Worm (Caenorhabditis elegans) whole organism, L3 larva: ENCODE measurements around the gene skpo-3.

Experiments used
- R02D3.7 ChIP-seq: fragments of 150-350 bp; optimal IDR thresholded peaks from 2 replicates; lab custom pipeline; 2014; ENCODE audit warnings: missing biosample characterization, missing genetic modification characterization
- aly-2 ChIP-seq: fragments of 150-350 bp; optimal IDR thresholded peaks from 2 replicates; lab custom pipeline; 2014; ENCODE audit warnings: missing biosample characterization, missing genetic modification characterization
- ama-1 ChIP-seq: fragments of 150-350 bp; optimal IDR thresholded peaks from 2 replicates; lab custom pipeline; 2018
- ceh-28 ChIP-seq: fragments of 150-350 bp; optimal IDR thresholded peaks from 2 replicates; lab custom pipeline; 2014; ENCODE audit warnings: missing biosample characterization, missing genetic modification reagents, missing genetic modification characterization
- ceh-82 ChIP-seq: fragments of 150-350 bp; optimal IDR thresholded peaks from 2 replicates; lab custom pipeline; 2014; ENCODE audit warnings: missing biosample characterization, missing genetic modification characterization
- ceh-9 ChIP-seq: sonication (generic microtip); optimal IDR thresholded peaks from 2 replicates; lab custom pipeline; 2018; ENCODE audit warnings: missing biosample characterization, missing genetic modification characterization
- daf-12 ChIP-seq: fragments of 150-350 bp; optimal IDR thresholded peaks from 2 replicates; lab custom pipeline; 2014; ENCODE audit warnings: missing biosample characterization, missing genetic modification reagents, missing genetic modification characterization
- egl-27 ChIP-seq: sonication (generic microtip); optimal IDR thresholded peaks from 4 replicates; lab custom pipeline; 2017; ENCODE audit warnings: missing biosample characterization, missing genetic modification reagents, missing genetic modification characterization
- elt-1 ChIP-seq: fragments of 150-350 bp; optimal IDR thresholded peaks from 2 replicates; lab custom pipeline; 2014; ENCODE audit warnings: missing biosample characterization, missing genetic modification characterization
- elt-2 ChIP-seq: sonication (generic microtip); optimal IDR thresholded peaks from 2 replicates; lab custom pipeline; 2016; ENCODE audit warnings: missing genetic modification reagents, mild to moderate bottlenecking, missing genetic modification characterization, missing compliant biosample characterization
- elt-3 ChIP-seq, 3 experiments: fragments of 150-350 bp in 1 of 3; sonication (generic microtip) in 2 of 3; optimal IDR thresholded peaks; 2 replicates in 2 of 3; 4 replicates in 1 of 3; lab custom pipeline; 2014 to 2017; ENCODE audit warnings: missing biosample characterization in 3 of 3, missing genetic modification characterization in 3 of 3
- fkh-10 ChIP-seq: sonication (generic microtip); optimal IDR thresholded peaks from 2 replicates; lab custom pipeline; 2017; ENCODE audit warnings: missing biosample characterization, missing genetic modification reagents, missing genetic modification characterization
- fkh-2 ChIP-seq: fragments of 150-350 bp; optimal IDR thresholded peaks from 2 replicates; lab custom pipeline; 2014; ENCODE audit warnings: missing biosample characterization, missing genetic modification reagents, missing genetic modification characterization
- fos-1 ChIP-seq: fragments of 150-350 bp; optimal IDR thresholded peaks from 2 replicates; lab custom pipeline; 2014; ENCODE audit warnings: missing biosample characterization, missing genetic modification characterization
- hmg-11 ChIP-seq: sonication (generic microtip); optimal IDR thresholded peaks from 2 replicates; lab custom pipeline; 2016; ENCODE audit warnings: missing genetic modification characterization, missing compliant biosample characterization
- jun-1 ChIP-seq: fragments of 150-350 bp; optimal IDR thresholded peaks from 2 replicates; lab custom pipeline; 2014; ENCODE audit warnings: missing biosample characterization, missing genetic modification reagents, missing genetic modification characterization
- lin-15B ChIP-seq: fragments of 150-350 bp; optimal IDR thresholded peaks from 2 replicates; lab custom pipeline; 2014; ENCODE audit warnings: missing biosample characterization, missing genetic modification characterization
- lin-39 ChIP-seq: fragments of 150-350 bp; optimal IDR thresholded peaks from 2 replicates; lab custom pipeline; 2018; ENCODE audit warnings: missing biosample characterization, missing genetic modification reagents, missing genetic modification characterization
- mdl-1 ChIP-seq: fragments of 150-350 bp; optimal IDR thresholded peaks from 2 replicates; lab custom pipeline; 2014; ENCODE audit warnings: missing biosample characterization, missing genetic modification characterization
- mml-1 ChIP-seq: fragments of 150-350 bp; sonication (generic microtip); optimal IDR thresholded peaks from 3 replicates; lab custom pipeline; 2014; ENCODE audit warnings: missing biosample characterization, missing genetic modification characterization
- nhr-12 ChIP-seq: fragments of 150-350 bp; optimal IDR thresholded peaks from 2 replicates; lab custom pipeline; 2014; ENCODE audit warnings: missing biosample characterization, missing genetic modification characterization
- nhr-237 ChIP-seq: fragments of 150-350 bp; optimal IDR thresholded peaks from 2 replicates; lab custom pipeline; 2014; ENCODE audit warnings: missing biosample characterization, missing genetic modification characterization
- nhr-25 ChIP-seq: sonication (generic microtip); optimal IDR thresholded peaks from 2 replicates; lab custom pipeline; 2017; ENCODE audit warnings: missing biosample characterization, missing genetic modification characterization
- nhr-28 ChIP-seq: fragments of 150-350 bp; optimal IDR thresholded peaks from 2 replicates; lab custom pipeline; 2014; ENCODE audit warnings: missing biosample characterization, missing genetic modification characterization
- nhr-43 ChIP-seq: sonication (generic microtip); optimal IDR thresholded peaks from 2 replicates; lab custom pipeline; 2016; ENCODE audit warnings: mild to moderate bottlenecking, missing genetic modification characterization, missing compliant biosample characterization; ENCODE audit not compliant: poor library complexity, severe bottlenecking
- nhr-67 ChIP-seq: fragments of 150-350 bp; optimal IDR thresholded peaks from 2 replicates; lab custom pipeline; 2014; ENCODE audit warnings: missing biosample characterization, missing genetic modification characterization
- nhr-76 ChIP-seq: fragments of 150-350 bp; sonication (generic microtip); optimal IDR thresholded peaks from 5 replicates; lab custom pipeline; 2014; ENCODE audit warnings: missing biosample characterization, missing genetic modification characterization
- nhr-77 ChIP-seq: fragments of 150-350 bp; optimal IDR thresholded peaks from 2 replicates; lab custom pipeline; 2014; ENCODE audit warnings: missing biosample characterization, missing genetic modification characterization
- pha-4 ChIP-seq: fragments of 150-350 bp; optimal IDR thresholded peaks from 2 replicates; lab custom pipeline; 2014; ENCODE audit warnings: missing biosample characterization, missing genetic modification reagents, missing genetic modification characterization
- pqm-1 ChIP-seq: fragments of 150-350 bp; optimal IDR thresholded peaks from 2 replicates; lab custom pipeline; 2017; ENCODE audit warnings: missing biosample characterization, missing genetic modification characterization, inconsistent platforms
- snpc-4 ChIP-seq: fragments of 150-350 bp; optimal IDR thresholded peaks from 2 replicates; lab custom pipeline; 2014; ENCODE audit warnings: missing biosample characterization, missing genetic modification characterization
- tbx-2 ChIP-seq: sonication (generic microtip); optimal IDR thresholded peaks from 2 replicates; lab custom pipeline; 2016; ENCODE audit warnings: mild to moderate bottlenecking, missing genetic modification characterization, missing compliant biosample characterization
- unc-39 ChIP-seq: sonication (generic microtip); optimal IDR thresholded peaks from 4 replicates; lab custom pipeline; 2017; ENCODE audit warnings: missing biosample characterization, missing genetic modification characterization
- unc-62 ChIP-seq: fragments of 150-350 bp; sonication (generic microtip); optimal IDR thresholded peaks from 4 replicates; lab custom pipeline; 2014; ENCODE audit warnings: missing biosample characterization, missing genetic modification reagents, missing genetic modification characterization
- ztf-11 ChIP-seq: fragments of 150-350 bp; optimal IDR thresholded peaks from 2 replicates; lab custom pipeline; 2014; ENCODE audit warnings: missing biosample characterization, missing genetic modification characterization

skpo-3 gene

DNA sequence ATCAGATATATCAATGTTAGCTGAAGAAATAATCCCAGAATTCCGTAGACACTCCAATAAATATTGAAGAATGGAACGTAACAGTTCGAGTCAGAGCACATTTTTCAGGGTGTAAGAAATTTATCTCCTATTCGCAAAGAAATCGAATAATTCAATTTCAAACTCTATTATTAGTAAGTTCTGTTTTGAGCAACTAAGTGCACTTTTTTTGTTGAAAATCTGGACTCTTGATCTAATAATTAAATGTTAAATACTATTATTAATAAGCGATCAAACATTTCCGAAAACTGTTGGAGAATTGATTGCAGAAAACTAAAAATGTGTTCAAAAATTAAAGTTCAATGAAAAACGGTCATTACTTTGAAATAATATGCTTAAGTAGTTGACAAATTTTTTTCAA, 42.6 kb upstream of the skpo-3 start, which contains the start of gene srd-56:
Gene srd-56, minus strand, starts transcription at position 101 of the 400 bp plus-strand sequence.
- TF ChIP-seq fkh-2 (no peak), nhr-43 (tag; lab: Kevin White, UChicago) (no peak), hmg-11 (tag; lab: Kevin White, UChicago) (no peak), aly-2 (tag; lab: Kevin White, UChicago) (no peak), ztf-11 (tag; lab: Kevin White, UChicago) (no peak), nhr-12 (tag; lab: Kevin White, UChicago) (no peak), jun-1 (tag; lab: Kevin White, UChicago) (no peak), mdl-1 (tag; lab: Kevin White, UChicago) (no peak), nhr-77 (tag; lab: Kevin White, UChicago) (no peak), nhr-237 (tag; lab: Kevin White, UChicago) (no peak), pha-4 (tag; lab: Kevin White, UChicago) (no peak), ceh-82 (no peak), lin-39 (tag; lab: Kevin White, UChicago) (no peak), ceh-28 (tag; lab: Kevin White, UChicago) (no peak)

DNA sequence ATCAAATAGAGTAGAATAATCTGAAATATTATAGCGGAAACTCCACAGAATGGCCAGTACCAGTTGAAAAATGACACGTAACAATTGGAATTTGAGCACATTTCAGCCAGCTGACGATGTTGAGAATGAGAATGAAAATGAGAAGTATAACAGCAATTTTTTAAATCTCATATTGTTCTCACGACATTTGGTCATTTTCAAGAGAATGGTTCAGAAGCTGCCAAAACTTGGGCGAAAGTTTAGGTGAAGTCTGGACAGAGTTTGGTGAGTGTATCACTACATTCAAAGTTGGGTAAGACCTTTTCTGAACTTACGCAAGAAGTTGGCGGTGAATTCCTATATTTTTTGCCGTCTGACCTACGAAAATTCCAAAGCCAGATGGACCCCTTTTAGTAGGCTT, 40.7 kb upstream of the skpo-3 start, which contains the start of gene srd-58:
Gene srd-58, minus strand, starts transcription at position 101 of the 400 bp plus-strand sequence.
- TF ChIP-seq ceh-28 (tag; lab: Kevin White, UChicago) (no peak), elt-3 (tag; optimal IDR thresholded peaks at IDR 0.05; lab: Kevin White, UChicago) (no peak), fkh-10 (GFP tag; lab: Kevin White, UChicago) (no peak), elt-1 (tag; lab: Kevin White, UChicago) (no peak), fos-1 (tag; lab: Kevin White, UChicago) (no peak), lin-15B (tag; lab: Kevin White, UChicago) (no peak), ama-1 (no peak), nhr-77 (tag; lab: Kevin White, UChicago) (no peak), fkh-2 (no peak), pha-4 (tag; lab: Kevin White, UChicago) (no peak), egl-27 (tag; lab: Kevin White, UChicago) (no peak), mml-1 (tag; lab: Kevin White, UChicago) (no peak), nhr-76 (tag; lab: Kevin White, UChicago) (no peak), unc-39 (tag; lab: Kevin White, UChicago) (no peak), nhr-67 (tag; lab: Kevin White, UChicago) (no peak), ceh-9 (tag; lab: Kevin White, UChicago) (no peak)

DNA sequence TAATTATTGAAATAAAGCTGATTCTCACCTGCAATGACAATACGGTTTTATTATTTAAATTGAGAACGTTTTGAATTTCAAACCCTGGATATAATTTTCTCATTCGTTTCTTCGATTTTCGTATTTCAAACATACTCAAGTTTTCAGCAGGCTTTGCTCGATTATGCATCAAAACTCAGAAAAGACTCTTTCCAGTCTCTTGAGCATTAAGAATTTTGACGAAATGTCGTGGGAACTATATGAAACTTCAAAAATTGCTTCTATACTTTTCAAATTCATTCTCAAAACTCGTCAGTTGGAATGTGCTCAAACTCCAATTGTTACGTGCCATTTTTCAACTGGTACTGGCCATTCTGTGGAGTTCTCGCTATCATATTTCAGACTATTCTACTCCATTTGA, 40.3 kb upstream of the skpo-3 start, which contains the start of gene srd-59:
Gene srd-59, plus strand, starts transcription at position 301 of the 400 bp plus-strand sequence.
- TF ChIP-seq R02D3.7 (tag; lab: Kevin White, UChicago) = no peak
- TF ChIP-seq hmg-11 (tag; lab: Kevin White, UChicago) = no peak

DNA sequence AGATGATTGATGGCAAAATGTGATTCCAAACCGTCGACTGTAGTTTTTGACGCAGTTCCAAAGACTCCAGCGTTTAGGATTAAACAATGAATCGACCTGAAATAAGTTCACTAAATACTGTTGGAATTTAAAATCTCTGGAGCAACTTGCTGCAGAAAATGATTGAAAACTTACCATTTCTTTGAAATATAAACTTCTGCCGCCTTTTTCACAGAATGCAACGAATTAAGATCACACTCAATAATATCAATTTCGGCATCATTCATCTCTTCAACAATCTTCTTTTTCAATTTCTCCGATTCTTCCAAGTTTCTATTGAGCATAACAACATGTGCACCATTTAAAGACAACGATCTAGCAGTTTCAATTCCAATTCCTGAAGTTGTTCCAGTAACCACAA, 38.0 kb upstream of the skpo-3 start:
- TF ChIP-seq snpc-4 (no peak), ama-1 (no peak), egl-27 (tag; lab: Kevin White, UChicago) (no peak), aly-2 (tag; lab: Kevin White, UChicago) (no peak), hmg-11 (tag; lab: Kevin White, UChicago) (no peak), tbx-2 (tag; lab: Kevin White, UChicago) (no peak), ceh-28 (tag; lab: Kevin White, UChicago) (no peak), nhr-43 (tag; lab: Kevin White, UChicago) (no peak), nhr-76 (tag; lab: Kevin White, UChicago) (no peak), pqm-1 (no peak), daf-12 (tag; lab: Kevin White, UChicago) (no peak), unc-62 (no peak), nhr-25 (tag; lab: Kevin White, UChicago) (no peak), mml-1 (tag; lab: Kevin White, UChicago) (no peak)

DNA sequence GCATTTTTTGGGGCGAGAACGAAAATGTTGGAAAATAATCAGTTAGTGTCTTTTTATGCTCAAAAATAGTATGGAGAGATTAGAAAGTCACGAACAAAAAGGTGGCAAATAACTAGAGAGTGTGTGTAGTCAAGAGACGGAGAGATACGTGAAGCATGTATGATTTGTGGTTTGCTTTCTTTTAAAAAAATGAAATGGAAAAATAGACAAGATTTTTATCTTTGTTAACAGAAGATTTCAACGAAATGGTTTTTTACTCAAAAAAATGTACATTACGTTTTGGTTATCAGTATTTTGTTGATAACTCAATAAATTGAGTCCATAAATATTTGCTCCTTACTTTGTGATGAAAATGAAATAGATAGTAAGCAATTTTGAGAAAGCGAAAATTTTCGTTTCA, 37.5 kb upstream of the skpo-3 start, which contains the start of gene dhs-7:
Gene dhs-7, minus strand, starts transcription at position 277 of the 400 bp plus-strand sequence.
- TF ChIP-seq elt-2 (tag; lab: Kevin White, UChicago) (peak; percentile 67), nhr-28 (tag; lab: Kevin White, UChicago) (no peak), ceh-82 (no peak)
